Worm (Caenorhabditis elegans): ENCODE data around the gene F52B11.5.

DNA sequence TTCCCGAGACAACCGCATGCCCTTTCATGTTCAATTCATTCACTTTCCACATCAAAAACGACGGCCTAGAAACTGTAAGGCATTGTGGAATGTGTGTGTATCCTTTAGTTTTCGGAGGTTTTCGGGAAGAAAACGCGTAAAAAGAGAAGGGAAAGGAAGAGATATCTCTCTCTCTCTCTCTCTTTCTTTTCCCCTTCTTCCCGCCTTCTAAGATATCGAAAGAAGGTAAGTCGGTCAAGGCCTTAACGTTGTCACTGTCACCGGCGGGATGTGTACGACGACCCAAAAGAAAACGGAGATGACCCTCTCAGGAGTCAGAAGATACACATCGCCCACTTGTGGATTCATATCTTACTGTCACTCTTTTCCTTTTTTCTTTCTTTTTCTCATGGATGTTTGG lies 13.3 kb downstream of the F52B11.5 start:
- TF ChIP-seq mep-1 (tag; optimal IDR thresholded peaks at IDR 0.05), result no peak
- no peak for TF ChIP-seq drap-1 (GFP tag; optimal IDR thresholded peaks at IDR 0.05)
- no peak for TF ChIP-seq pha-4 (tag; optimal IDR thresholded peaks at IDR 0.05)
- no peak for TF ChIP-seq snpc-4 (tag; optimal IDR thresholded peaks at IDR 0.05)
- TF ChIP-seq elt-3 (tag; optimal IDR thresholded peaks at IDR 0.05), result no peak
- peak; percentile 35 for TF ChIP-seq unc-62 (GFP tag; optimal IDR thresholded peaks at IDR 0.05)
- no peak for TF ChIP-seq mab-5 (tag; optimal IDR thresholded peaks at IDR 0.05)
- TF ChIP-seq sem-2 (GFP tag; optimal IDR thresholded peaks at IDR 0.05), result no peak
- TF ChIP-seq nhr-237 (tag; optimal IDR thresholded peaks at IDR 0.05), result no peak
- peak; percentile 59 for TF ChIP-seq elt-1 (tag; optimal IDR thresholded peaks at IDR 0.05; ENCODE audit: borderline replicate concordance, insufficient read depth)

Measured in whole organism, mixed stage, embryonic.